Worm (Caenorhabditis elegans) whole organism, midembryonic: Measurements from ENCODE around the gene lgc-41.

Source experiments
- klf-2 ChIP-seq: fragments of 200-800 bp; sonication (Bioruptor generic); conservative IDR thresholded peaks from 2 replicates; pipeline ENCODE4 v1.3.6; 2022; ENCODE audit warnings: missing genetic modification reagents, missing genetic modification characterization, missing compliant biosample characterization
- tab-1 ChIP-seq: fragments of 200-800 bp; sonication (Bioruptor generic); IDR thresholded peaks from 2 replicates; pipeline ENCODE4 v1.3.6; 2022; ENCODE audit warnings: missing genetic modification characterization, missing compliant biosample characterization

DNA sequence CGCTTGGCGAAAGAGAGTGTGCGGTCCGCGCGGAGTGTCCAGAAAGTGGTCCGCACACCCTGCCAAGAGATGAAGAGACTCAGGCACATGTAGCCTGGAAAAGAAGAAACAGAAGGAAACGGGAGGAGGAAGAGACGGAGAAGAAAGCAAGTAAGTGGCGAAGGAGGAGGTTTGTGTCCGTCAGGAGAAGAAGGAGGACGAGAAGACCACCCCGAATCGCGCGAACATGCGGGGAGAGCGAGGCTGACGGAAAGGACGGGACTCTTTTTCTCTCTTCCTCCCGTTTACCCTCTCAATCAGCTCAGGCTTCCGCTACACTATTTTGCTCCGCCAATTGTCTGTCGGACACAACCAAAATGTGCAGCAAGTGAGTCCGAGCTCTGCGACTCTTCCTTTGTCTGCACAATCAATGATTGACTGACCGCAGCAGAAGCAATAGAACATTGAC is 18.5 kb upstream of the lgc-41 start:
- TF ChIP-seq tab-1 (GFP tag; lab: Robert Waterston, UW) (0 out of 2 replicates have a peak, but pooled peaks have one; percentile 59), klf-2 (no peak)
